Fruit fly (Drosophila melanogaster): ENCODE data around the gene mkg-p.

DNA sequence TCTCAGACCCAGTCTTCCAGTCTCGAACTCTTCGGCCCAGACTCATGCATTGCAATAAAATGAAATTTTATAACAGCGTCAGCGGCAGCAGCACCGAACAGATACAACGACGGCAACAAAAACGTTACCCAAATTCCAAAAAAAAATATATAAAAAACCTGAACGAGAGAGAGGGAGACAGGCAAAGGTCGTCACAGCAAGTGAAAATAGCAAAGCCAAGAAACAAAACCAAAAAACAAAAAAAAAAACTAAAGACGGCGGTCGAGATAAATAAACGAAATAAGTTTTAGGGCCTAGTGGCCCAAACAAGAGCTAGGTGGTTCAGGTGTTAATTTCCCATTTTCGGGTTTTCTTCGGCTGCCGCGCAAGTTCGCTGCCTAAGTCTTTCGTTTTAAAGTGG is 31.0 kb downstream of the mkg-p start:
- TF ChIP-seq Hr38 (GFP tag; optimal IDR thresholded peaks at IDR 0.05) = no peak
- TF ChIP-seq CG10669 (GFP tag; optimal IDR thresholded peaks at IDR 0.05) = no peak
- TF ChIP-seq CG6792 (GFP tag; optimal IDR thresholded peaks at IDR 0.05) = no peak
